Fruit fly (Drosophila melanogaster) whole organism, embryonic: ENCODE measurements around the gene CG42393.
A peak's percentile ranks its signal among the peaks of the same experiment; 100 is the strongest.

Source experiments
- Abd-B ChIP-seq: fragments of 200-800 bp; sonication (Bioruptor generic); optimal IDR thresholded peaks from 2 replicates; lab custom pipeline; 2018; ENCODE audit warnings: missing biosample characterization, mild to moderate bottlenecking, missing genetic modification characterization, moderate library complexity
- Asciz ChIP-seq: fragments of 200-800 bp; sonication (Bioruptor generic); optimal IDR thresholded peaks from 2 replicates; lab custom pipeline; 2017; ENCODE audit warnings: missing biosample characterization, mild to moderate bottlenecking, missing genetic modification characterization, missing genetic modification reagents
- CG10209 ChIP-seq: fragments of 200-800 bp; sonication (Bioruptor generic); optimal IDR thresholded peaks from 3 replicates; lab custom pipeline; 2017; ENCODE audit warnings: missing biosample characterization, mild to moderate bottlenecking, missing genetic modification characterization, missing genetic modification reagents
- CG1024 ChIP-seq: fragments of 200-800 bp; sonication (Bioruptor generic); IDR thresholded peaks from 2 replicates; pipeline ENCODE4 v1.3.6; 2022; ENCODE audit warnings: missing biosample characterization, missing genetic modification characterization
- CG12391 ChIP-seq: fragments of 200-800 bp; sonication (Bioruptor generic); optimal IDR thresholded peaks from 3 replicates; lab custom pipeline; 2018; ENCODE audit warnings: missing biosample characterization, mild to moderate bottlenecking, missing genetic modification characterization, moderate library complexity
- CG17359 ChIP-seq: fragments of 200-800 bp; sonication (Bioruptor generic); optimal IDR thresholded peaks from 3 replicates; lab custom pipeline; 2018; ENCODE audit warnings: missing biosample characterization, mild to moderate bottlenecking, missing genetic modification characterization, moderate library complexity
- CG18262 ChIP-seq: fragments of 200-800 bp; optimal IDR thresholded peaks from 3 replicates; lab custom pipeline; 2019; ENCODE audit warnings: missing biosample characterization, mild to moderate bottlenecking, missing genetic modification characterization, moderate library complexity
- CG33213 ChIP-seq: fragments of 200-800 bp; sonication (Bioruptor generic); optimal IDR thresholded peaks from 3 replicates; lab custom pipeline; 2016; ENCODE audit warnings: missing biosample characterization, missing genetic modification characterization
- CG34422 ChIP-seq: fragments of 200-800 bp; sonication (Bioruptor generic); IDR thresholded peaks from 3 replicates; pipeline ENCODE4 v1.3.6; 2022; ENCODE audit warnings: missing biosample characterization, missing genetic modification characterization
- CG4404 ChIP-seq: fragments of 200-800 bp; sonication (Bioruptor generic); IDR thresholded peaks from 2 replicates; pipeline ENCODE4 v1.3.6; 2022; ENCODE audit warnings: missing biosample characterization, missing genetic modification characterization
- CG4730 ChIP-seq: fragments of 200-800 bp; sonication (Bioruptor generic); IDR thresholded peaks from 2 replicates; pipeline ENCODE4 v1.3.6; 2022; ENCODE audit warnings: missing biosample characterization, missing genetic modification characterization
- CG4854 ChIP-seq: fragments of 200-800 bp; sonication (Bioruptor generic); optimal IDR thresholded peaks from 2 replicates; lab custom pipeline; 2016; ENCODE audit warnings: missing biosample characterization, missing genetic modification characterization, inconsistent platforms
- CG6272 ChIP-seq: fragments of 200-800 bp; sonication (Bioruptor generic); IDR thresholded peaks from 2 replicates; pipeline ENCODE4 v1.3.6; 2022; ENCODE audit warnings: missing biosample characterization, missing genetic modification characterization
- CG7786 ChIP-seq: fragments of 200-800 bp; sonication (Bioruptor generic); optimal IDR thresholded peaks from 2 replicates; lab custom pipeline; 2016; ENCODE audit warnings: missing biosample characterization, missing genetic modification characterization
- CG7963 ChIP-seq: fragments of 200-800 bp; sonication (Bioruptor generic); IDR thresholded peaks from 3 replicates; pipeline ENCODE4 v1.3.6; 2022; ENCODE audit warnings: missing biosample characterization, missing genetic modification characterization; ENCODE audit not compliant: partially characterized antibody
- CG8478 ChIP-seq: fragments of >200 bp; optimal IDR thresholded peaks from 2 replicates; lab custom pipeline; 2018
- D ChIP-seq, 2 experiments: fragments of 200-800 bp in 1 of 2; fragments of >200 bp in 1 of 2; sonication (Bioruptor generic) in 1 of 2; optimal IDR thresholded peaks; 2 replicates in 1 of 2; 3 replicates in 1 of 2; lab custom pipeline; 2017; ENCODE audit warnings: mild to moderate bottlenecking in 1 of 2, missing biosample characterization in 1 of 2, missing genetic modification characterization in 1 of 2, missing genetic modification reagents in 1 of 2
- Dbx ChIP-seq: fragments of 200-800 bp; sonication (Bioruptor generic); IDR thresholded peaks from 3 replicates; pipeline ENCODE4 v1.3.6; 2022; ENCODE audit warnings: missing biosample characterization, missing genetic modification characterization
- Ets65A ChIP-seq: fragments of 200-800 bp; sonication (Bioruptor generic); peaks from one replicate; lab custom pipeline; 2016; ENCODE audit warnings: missing biosample characterization, missing genetic modification characterization
- Hmr ChIP-seq: fragments of 200-800 bp; sonication (Bioruptor generic); optimal IDR thresholded peaks from 3 replicates; lab custom pipeline; 2017; ENCODE audit warnings: mild to moderate bottlenecking, missing biosample characterization, missing genetic modification reagents, missing genetic modification characterization
- Jarid2 ChIP-seq: fragments of 200-800 bp; sonication (Bioruptor generic); optimal IDR thresholded peaks from 3 replicates; lab custom pipeline; 2017; ENCODE audit warnings: mild to moderate bottlenecking, missing biosample characterization, missing genetic modification reagents, missing genetic modification characterization
- Max ChIP-seq: fragments of 200-800 bp; sonication (Bioruptor generic); optimal IDR thresholded peaks from 2 replicates; lab custom pipeline; 2016; ENCODE audit warnings: missing biosample characterization, mild to moderate bottlenecking, missing genetic modification characterization
- Meics ChIP-seq: fragments of 200-800 bp; sonication (Bioruptor generic); optimal IDR thresholded peaks from 2 replicates; lab custom pipeline; 2017; ENCODE audit warnings: missing biosample characterization, mild to moderate bottlenecking, missing genetic modification characterization
- NC2α ChIP-seq: fragments of 200-800 bp; sonication (Bioruptor generic); optimal IDR thresholded peaks from 2 replicates; lab custom pipeline; 2016; ENCODE audit warnings: missing biosample characterization, missing genetic modification characterization
- Neu2 ChIP-seq: fragments of 200-800 bp; sonication (Bioruptor generic); optimal IDR thresholded peaks from 3 replicates; lab custom pipeline; 2016; ENCODE audit warnings: missing biosample characterization, missing genetic modification characterization, borderline replicate concordance
- Ptx1 ChIP-seq: fragments of 200-800 bp; sonication (Bioruptor generic); IDR thresholded peaks from 2 replicates; pipeline ENCODE4 v1.3.6; 2022; ENCODE audit warnings: missing biosample characterization, missing genetic modification characterization
- ac ChIP-seq: fragments of 200-800 bp; sonication (Bioruptor generic); optimal IDR thresholded peaks from 3 replicates; lab custom pipeline; 2017; ENCODE audit warnings: missing biosample characterization, mild to moderate bottlenecking, missing genetic modification characterization
- al ChIP-seq: fragments of 200-800 bp; sonication (Bioruptor generic); IDR thresholded peaks from 2 replicates; pipeline ENCODE4 v1.3.6; 2022; ENCODE audit warnings: missing biosample characterization, missing genetic modification characterization
- bab2 ChIP-seq: fragments of 200-800 bp; sonication (Bioruptor generic); optimal IDR thresholded peaks from 2 replicates; lab custom pipeline; 2016; ENCODE audit warnings: missing biosample characterization, missing genetic modification characterization
- crp ChIP-seq, 2 experiments: fragments of 200-800 bp; sonication (Bioruptor generic); optimal IDR thresholded peaks; 2 replicates in 1 of 2; 3 replicates in 1 of 2; lab custom pipeline; 2017; ENCODE audit warnings: missing biosample characterization in 2 of 2, missing genetic modification characterization in 2 of 2, mild to moderate bottlenecking in 1 of 2, moderate library complexity in 1 of 2
- da ChIP-seq: fragments of 200-800 bp; sonication (Bioruptor generic); optimal IDR thresholded peaks from 2 replicates; lab custom pipeline; 2016; ENCODE audit warnings: missing biosample characterization, missing genetic modification characterization
- eyg ChIP-seq: fragments of 200-800 bp; sonication (Bioruptor generic); optimal IDR thresholded peaks from 3 replicates; lab custom pipeline; 2016; ENCODE audit warnings: missing biosample characterization, missing genetic modification characterization
- fd64A ChIP-seq: fragments of 200-800 bp; sonication (Bioruptor generic); optimal IDR thresholded peaks from 3 replicates; lab custom pipeline; 2018; ENCODE audit warnings: missing biosample characterization, mild to moderate bottlenecking, missing genetic modification characterization
- her ChIP-seq: fragments of 200-800 bp; sonication (Bioruptor generic); optimal IDR thresholded peaks from 2 replicates; lab custom pipeline; 2016; ENCODE audit warnings: missing biosample characterization, missing genetic modification characterization
- hkb ChIP-seq, 2 experiments: fragments of 200-800 bp in 1 of 2; fragments of >200 bp in 1 of 2; sonication (Bioruptor generic) in 1 of 2; IDR thresholded peaks in 1 of 2; optimal IDR thresholded peaks in 1 of 2; 2 replicates each; pipeline versions ENCODE4 v1.3.6 to Lab custom; 2017 to 2022; ENCODE audit warnings: missing biosample characterization in 1 of 2, missing genetic modification characterization in 1 of 2
- lbe ChIP-seq: fragments of 200-800 bp; sonication (Bioruptor generic); optimal IDR thresholded peaks from 2 replicates; lab custom pipeline; 2016; ENCODE audit warnings: missing biosample characterization, mild to moderate bottlenecking, missing genetic modification characterization
- mam ChIP-seq: fragments of 200-800 bp; sonication (Bioruptor generic); optimal IDR thresholded peaks from 3 replicates; lab custom pipeline; 2016; ENCODE audit warnings: missing biosample characterization, missing genetic modification characterization
- nau ChIP-seq: fragments of 200-800 bp; sonication (Bioruptor generic); optimal IDR thresholded peaks from 3 replicates; lab custom pipeline; 2017; ENCODE audit warnings: missing biosample characterization, mild to moderate bottlenecking, missing genetic modification characterization, missing genetic modification reagents
- peb ChIP-seq: fragments of 200-800 bp; sonication (Bioruptor generic); IDR thresholded peaks from 2 replicates; pipeline ENCODE4 v1.3.6; 2022; ENCODE audit warnings: missing biosample characterization, missing genetic modification characterization
- pfk ChIP-seq: fragments of 200-800 bp; sonication (Bioruptor generic); optimal IDR thresholded peaks from 2 replicates; lab custom pipeline; 2018; ENCODE audit warnings: missing biosample characterization, mild to moderate bottlenecking, missing genetic modification characterization, moderate library complexity
- phol ChIP-seq: fragments of 200-800 bp; sonication (Bioruptor generic); optimal IDR thresholded peaks from 3 replicates; lab custom pipeline; 2018; ENCODE audit warnings: missing biosample characterization, mild to moderate bottlenecking, missing genetic modification characterization, moderate library complexity
- tll ChIP-seq, 2 experiments: fragments of 200-800 bp in 1 of 2; fragments of >200 bp in 1 of 2; sonication (Bioruptor generic) in 1 of 2; optimal IDR thresholded peaks; 2 replicates each; lab custom pipeline; 2017 to 2019; ENCODE audit warnings: missing biosample characterization in 2 of 2, missing genetic modification characterization in 2 of 2, mild to moderate bottlenecking in 1 of 2, moderate library complexity in 1 of 2
- trem ChIP-seq: fragments of 200-800 bp; optimal IDR thresholded peaks from 3 replicates; lab custom pipeline; 2019; ENCODE audit warnings: missing biosample characterization, mild to moderate bottlenecking, missing genetic modification characterization, moderate library complexity
- trh ChIP-seq: fragments of 200-800 bp; sonication (Bioruptor generic); optimal IDR thresholded peaks from 2 replicates; lab custom pipeline; 2016; ENCODE audit warnings: missing biosample characterization, missing genetic modification characterization
- tx ChIP-seq: fragments of 200-800 bp; sonication (Bioruptor generic); optimal IDR thresholded peaks from 2 replicates; lab custom pipeline; 2016; ENCODE audit warnings: missing biosample characterization, missing genetic modification characterization
- zen2 ChIP-seq: fragments of 200-800 bp; sonication (Bioruptor generic); IDR thresholded peaks from 3 replicates; pipeline ENCODE4 v1.3.6; 2022; ENCODE audit warnings: missing biosample characterization, missing genetic modification characterization; ENCODE audit not compliant: partially characterized antibody
- zfh2 ChIP-seq: fragments of 200-800 bp; sonication (Bioruptor generic); optimal IDR thresholded peaks from 2 replicates; lab custom pipeline; 2016; ENCODE audit warnings: missing biosample characterization, missing genetic modification characterization

Gene CG42393

dm6 chr3L:18019645-18020509 lies 22.7 kb upstream of the CG42393 start (continued):
- TF ChIP-seq phol (tag; lab: Kevin White, UChicago) (peak; percentile 61), bab2 (GFP tag; lab: Kevin White, UChicago) (peak; percentile 72), CG6272 (GFP tag; lab: Robert Waterston, UW) (peak; percentile 25; the same call in 1 of the 2 replicates), Abd-B (GFP tag; lab: Kevin White, UChicago) (no peak), trh (peak; percentile 60), CG1024 (GFP tag; lab: Robert Waterston, UW) (peak; percentile 63), CG8478 (lab: Kevin White, UChicago) (no peak), Jarid2 (GFP tag; lab: Kevin White, UChicago) (peak; percentile 88), Hmr (GFP tag; lab: Kevin White, UChicago) (peak; percentile 90), CG17359 (tag; lab: Kevin White, UChicago) (peak; percentile 87), Ets65A (GFP tag; lab: Kevin White, UChicago) (peak; percentile 77), NC2α (GFP tag; lab: Kevin White, UChicago) (peak; percentile 82), da (peak; percentile 81), CG7786 (GFP tag; lab: Kevin White, UChicago) (peak; percentile 65), peb (no peak), Ptx1 (GFP tag; lab: Robert Waterston, UW) (peak; percentile 74), lbe (GFP tag; lab: Kevin White, UChicago) (peak; percentile 57), ac (peak; percentile 51), CG10209 (GFP tag; lab: Kevin White, UChicago) (peak; percentile 81), eyg (peak; percentile 91), zen2 (GFP tag; lab: Robert Waterston, UW) (no peak), Asciz (peak; percentile 91), Meics (peak; percentile 94), CG4730 (GFP tag; lab: Robert Waterston, UW) (peak; percentile 59), CG18262 (tag; lab: Kevin White, UChicago) (peak; percentile 83), tx (peak; percentile 57), trem (tag; lab: Kevin White, UChicago) (peak; percentile 58), fd64A (GFP tag; lab: Kevin White, UChicago) (peak; percentile 86), tll (GFP tag; optimal IDR thresholded peaks at IDR 0.05; lab: Kevin White, UChicago) (no peak), CG34422 (GFP tag; lab: Robert Waterston, UW) (peak; percentile 59; the same call in 1 of the 3 replicates), mam (peak; percentile 70), zfh2 (GFP tag; lab: Kevin White, UChicago) (peak; percentile 57), CG4404 (GFP tag; lab: Robert Waterston, UW) (no peak), Dbx (GFP tag; lab: Robert Waterston, UW) (peak; percentile 78; the same call in 2 of the 3 replicates), nau (GFP tag; lab: Kevin White, UChicago) (peak; percentile 88), her (GFP tag; lab: Kevin White, UChicago) (peak; percentile 83), CG33213 (GFP tag; lab: Kevin White, UChicago) (peak; percentile 93), crp (GFP tag; optimal IDR thresholded peaks at IDR 0.05; lab: Kevin White, UChicago) (peak in 1 of 2 experiments; percentile 35), Max (GFP tag; lab: Kevin White, UChicago) (peak; percentile 79), CG7963 (GFP tag; lab: Robert Waterston, UW) (no peak), al (GFP tag; lab: Robert Waterston, UW) (peak; percentile 60; the same call in 1 of the 2 replicates), hkb (optimal IDR thresholded peaks at IDR 0.05; lab: Kevin White, UChicago) (no peak), hkb (GFP tag; IDR thresholded peaks at IDR 0.05; lab: Robert Waterston, UW) (peak; percentile 87), pfk (peak; percentile 75), CG12391 (tag; lab: Kevin White, UChicago) (peak; percentile 71), CG4854 (GFP tag; lab: Kevin White, UChicago) (peak; percentile 91), Neu2 (GFP tag; lab: Kevin White, UChicago) (peak; percentile 56), D (optimal IDR thresholded peaks at IDR 0.05; lab: Kevin White, UChicago) (no peak), D (GFP tag; optimal IDR thresholded peaks at IDR 0.05; lab: Kevin White, UChicago) (peak; percentile 84)
